Fruit fly (Drosophila melanogaster): ENCODE data around the gene CG12402.

DNA sequence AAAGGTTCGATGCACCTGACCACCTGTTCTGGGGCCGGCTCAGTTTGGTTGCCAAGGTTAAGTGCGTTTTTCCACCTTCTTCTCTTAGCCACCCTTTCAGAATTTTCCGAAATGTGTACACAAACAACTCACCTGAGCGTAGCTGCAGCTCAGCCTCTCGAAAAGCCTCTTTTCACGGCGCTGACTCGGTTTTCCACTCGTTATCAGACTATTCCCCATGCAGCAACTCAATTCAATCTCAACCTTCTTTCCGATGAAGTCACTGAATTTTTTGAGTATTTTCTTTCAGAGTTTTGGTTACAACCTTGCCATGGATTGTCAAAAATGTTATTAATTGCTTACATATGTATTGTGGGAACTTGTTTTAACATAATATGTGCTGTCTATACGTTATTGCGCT is 524 bp downstream of the CG12402 start:
- no peak for TF ChIP-seq psq (optimal IDR thresholded peaks at IDR 0.05)
- TF ChIP-seq EcR (GFP tag; optimal IDR thresholded peaks at IDR 0.05): no peak
- no peak for TF ChIP-seq CG8478 (optimal IDR thresholded peaks at IDR 0.05)
